Worm (Caenorhabditis elegans): Measurements from ENCODE around the gene ltd-1.

The ltd-1 gene

DNA sequence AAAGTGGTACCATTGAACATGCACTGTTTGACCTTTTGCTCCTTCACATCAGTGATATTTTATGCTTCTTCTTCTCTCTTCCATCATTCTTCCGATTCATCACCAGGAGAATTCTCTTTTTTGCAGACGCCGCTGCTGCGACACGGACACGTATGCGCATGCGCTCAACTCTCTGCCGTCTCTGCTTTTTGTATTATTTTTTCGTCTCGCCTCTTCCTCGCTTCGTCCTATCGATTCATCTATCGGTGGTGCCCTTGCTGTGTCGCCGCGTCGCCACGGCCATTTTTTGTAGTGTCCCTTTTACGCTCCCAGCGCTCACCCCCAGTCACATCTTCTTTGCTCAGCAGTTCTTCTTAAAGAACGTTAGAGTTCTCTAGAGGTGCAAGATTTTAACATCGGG is 33.6 kb upstream of the ltd-1 start (continued):
- peak; percentile 57 for TF ChIP-seq swsn-7 (tag; optimal IDR thresholded peaks at IDR 0.05)
- no peak for TF ChIP-seq nhr-77 (tag; optimal IDR thresholded peaks at IDR 0.05)
- TF ChIP-seq lin-15B (tag; optimal IDR thresholded peaks at IDR 0.05) = no peak
- peak; percentile 38 for TF ChIP-seq dsc-1 (tag; optimal IDR thresholded peaks at IDR 0.05)
- peak; percentile 1 for TF ChIP-seq jun-1 (tag; optimal IDR thresholded peaks at IDR 0.05)
- peak; percentile 40 to 41 for TF ChIP-seq lin-35 (GFP tag; optimal IDR thresholded peaks at IDR 0.05)
- TF ChIP-seq ztf-4 (tag; optimal IDR thresholded peaks at IDR 0.05) = no peak
- peak; percentile 61 for TF ChIP-seq fkh-8 (tag; optimal IDR thresholded peaks at IDR 0.05)
- TF ChIP-seq grh-1 (GFP tag; IDR thresholded peaks at IDR 0.05) = no peak
- no peak for TF ChIP-seq lin-13 (GFP tag; optimal IDR thresholded peaks at IDR 0.05)
- no peak for TF ChIP-seq tlp-1 (tag; optimal IDR thresholded peaks at IDR 0.05)
- peak; percentile 24 for TF ChIP-seq snu-23 (GFP tag; optimal IDR thresholded peaks at IDR 0.05)
- TF ChIP-seq skn-1 (tag; optimal IDR thresholded peaks at IDR 0.05) = peak; percentile 34

DNA sequence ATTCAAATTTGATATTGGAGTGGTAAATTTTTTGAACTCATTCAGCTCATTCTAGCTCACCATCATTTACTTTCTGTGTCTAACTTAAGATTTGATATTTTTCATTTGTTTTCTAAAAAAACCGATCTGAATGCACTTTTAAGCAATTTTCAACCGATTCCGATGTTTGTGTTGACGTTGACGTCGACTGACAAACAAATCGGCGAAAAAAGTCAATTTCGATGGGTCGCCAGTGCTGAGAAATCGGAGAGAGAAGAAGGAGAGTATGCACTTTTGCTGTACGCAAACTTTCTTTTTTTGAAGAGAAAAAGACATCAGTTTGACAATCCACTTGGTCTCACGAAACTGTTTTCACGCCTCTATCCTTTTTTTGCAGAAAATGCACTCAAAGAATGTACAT is 32.9 kb upstream of the ltd-1 start:
- no peak for TF ChIP-seq dsc-1 (tag; optimal IDR thresholded peaks at IDR 0.05)
- TF ChIP-seq efl-1 (optimal IDR thresholded peaks at IDR 0.05) = no peak
- peak in 1 of 2 experiments; percentile 86 for TF ChIP-seq efl-1 (GFP tag; optimal IDR thresholded peaks at IDR 0.05 in 1 of 2)
- TF ChIP-seq lin-14 (GFP tag; optimal IDR thresholded peaks at IDR 0.05) = peak; percentile 8
- TF ChIP-seq blmp-1 (tag; optimal IDR thresholded peaks at IDR 0.05) = peak; percentile 73

DNA sequence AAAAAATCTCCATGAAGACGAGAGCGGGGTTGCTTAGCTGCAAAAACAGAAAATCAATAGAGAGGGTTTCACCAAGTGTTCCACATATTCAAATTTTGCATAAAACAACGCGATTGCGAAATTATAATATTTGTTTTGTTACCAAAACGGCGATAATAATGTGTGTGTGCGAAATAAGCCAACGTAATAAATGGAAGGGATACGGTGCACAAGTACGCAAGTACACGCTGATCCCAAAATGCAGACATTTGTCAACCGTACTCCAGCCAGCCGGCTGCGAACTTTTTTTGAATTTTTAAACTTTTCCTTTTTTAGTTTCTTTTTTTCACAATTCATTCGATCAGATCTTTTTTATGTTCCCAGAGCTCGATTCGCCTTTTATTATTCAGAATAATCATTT is 32.3 kb upstream of the ltd-1 start, which contains the start of gene ire-1:
ire-1 (minus strand) TSS at position 44 of the 400 bp plus-strand sequence.
- TF ChIP-seq unc-62 (GFP tag; optimal IDR thresholded peaks at IDR 0.05) = no peak
- no peak for TF ChIP-seq alr-1 (tag; optimal IDR thresholded peaks at IDR 0.05; ENCODE audit: borderline replicate concordance)
- peak; percentile 80 for TF ChIP-seq unc-130 (tag; optimal IDR thresholded peaks at IDR 0.05)
- TF ChIP-seq irx-1 (tag; optimal IDR thresholded peaks at IDR 0.05) = no peak
- no peak for TF ChIP-seq ztf-4 (tag; optimal IDR thresholded peaks at IDR 0.05)
- TF ChIP-seq mep-1 (tag; optimal IDR thresholded peaks at IDR 0.05) = peak; percentile 78
- no peak for TF ChIP-seq nhr-77 (tag; optimal IDR thresholded peaks at IDR 0.05)
- no peak for TF ChIP-seq Y116A8C.19 (tag; optimal IDR thresholded peaks at IDR 0.05; ENCODE audit: borderline replicate concordance)
- no peak for TF ChIP-seq nhr-12 (tag; optimal IDR thresholded peaks at IDR 0.05)
- no peak for TF ChIP-seq ama-1 (optimal IDR thresholded peaks at IDR 0.05)
- no peak for TF ChIP-seq pag-3 (tag; optimal IDR thresholded peaks at IDR 0.05; ENCODE audit: borderline replicate concordance, insufficient read depth)
- peak; percentile 12 for TF ChIP-seq jun-1 (tag; optimal IDR thresholded peaks at IDR 0.05)
- TF ChIP-seq nhr-20 (tag; optimal IDR thresholded peaks at IDR 0.05) = peak; percentile 39
- no peak for TF ChIP-seq unc-86 (tag; optimal IDR thresholded peaks at IDR 0.05)
- no peak for TF ChIP-seq lin-13 (GFP tag; optimal IDR thresholded peaks at IDR 0.05)
- peak; percentile 54 to 75 (median 70) for TF ChIP-seq dpl-1 (GFP tag; optimal IDR thresholded peaks at IDR 0.05)
- TF ChIP-seq lin-15B (tag; optimal IDR thresholded peaks at IDR 0.05) = peak; percentile 37
- no peak for TF ChIP-seq sup-37 (GFP tag; optimal IDR thresholded peaks at IDR 0.05)
- TF ChIP-seq xbp-1 (tag; optimal IDR thresholded peaks at IDR 0.05) = peak; percentile 59
- TF ChIP-seq C04F5.9 (tag; optimal IDR thresholded peaks at IDR 0.05) = no peak
- TF ChIP-seq ets-5 (GFP tag; IDR thresholded peaks at IDR 0.05) = no peak
- TF ChIP-seq sptf-1 (tag; optimal IDR thresholded peaks at IDR 0.05) = no peak
- TF ChIP-seq mef-2 (tag; optimal IDR thresholded peaks at IDR 0.05) = no peak
- no peak for TF ChIP-seq nhr-11 (tag; optimal IDR thresholded peaks at IDR 0.05)
- peak; percentile 50 for TF ChIP-seq swsn-7 (tag; optimal IDR thresholded peaks at IDR 0.05)
- TF ChIP-seq nhr-85 (tag) = no peak
- TF ChIP-seq lir-3 (tag; optimal IDR thresholded peaks at IDR 0.05; ENCODE audit: poor library complexity) = no peak
- TF ChIP-seq skn-1 (tag; optimal IDR thresholded peaks at IDR 0.05) = peak; percentile 80
- TF ChIP-seq nhr-19 (GFP tag; conservative IDR thresholded peaks at IDR 0.05) = no peak
- no peak for TF ChIP-seq nhr-84 (tag; optimal IDR thresholded peaks at IDR 0.05)
- TF ChIP-seq snpc-4 (tag; optimal IDR thresholded peaks at IDR 0.05) = peak; percentile 33
- no peak for TF ChIP-seq ceh-90 (tag; optimal IDR thresholded peaks at IDR 0.05)
- no peak for TF ChIP-seq aha-1 (tag; optimal IDR thresholded peaks at IDR 0.05)
- TF ChIP-seq hpl-2 (GFP tag; optimal IDR thresholded peaks at IDR 0.05) = no peak
- peak; percentile 26 for TF ChIP-seq tbx-2 (tag; optimal IDR thresholded peaks at IDR 0.05)
- peak; percentile 85 for TF ChIP-seq F16B12.6 (tag; optimal IDR thresholded peaks at IDR 0.05)
- peak; percentile 50 for TF ChIP-seq isw-1 (GFP tag; IDR thresholded peaks at IDR 0.05)
- TF ChIP-seq zip-4 (GFP tag; optimal IDR thresholded peaks at IDR 0.05) = peak; percentile 15
- TF ChIP-seq aly-2 (tag; optimal IDR thresholded peaks at IDR 0.05) = no peak
- TF ChIP-seq ceh-82 (tag; optimal IDR thresholded peaks at IDR 0.05) = peak in 2 of 3 experiments; percentile 31 to 50
- no peak for TF ChIP-seq fkh-4 (tag; optimal IDR thresholded peaks at IDR 0.05; ENCODE audit: borderline replicate concordance)

All from whole organism, L1 larva.